Worm (Caenorhabditis elegans): ENCODE results near the gene R05F9.7.

The R05F9.7 gene

DNA sequence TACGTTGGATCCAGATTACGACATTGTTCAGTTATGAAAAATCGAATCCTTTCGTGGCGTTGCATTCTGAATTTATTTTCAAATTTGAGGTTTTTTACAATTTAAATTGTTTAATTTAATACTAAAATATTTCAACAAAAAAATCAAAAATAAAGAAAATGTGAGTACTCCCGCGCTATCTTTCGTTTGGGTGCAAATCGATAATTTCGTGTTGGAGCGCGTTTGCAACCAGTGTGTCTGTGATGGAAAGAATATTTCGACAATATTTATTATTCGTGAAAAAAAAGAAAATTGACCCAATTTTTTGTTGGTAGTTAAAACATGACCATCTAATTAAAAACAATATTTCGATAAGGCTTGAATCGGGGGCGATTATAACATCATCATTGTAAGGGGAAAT lies 16.0 kb downstream of the R05F9.7 start, which contains the start of gene R05F9.9:
Gene R05F9.9 (minus strand): TSS at position 66 of the 400 bp plus-strand sequence.
- TF ChIP-seq unc-86 (tag; optimal IDR thresholded peaks at IDR 0.05) (no peak), lin-35 (GFP tag; optimal IDR thresholded peaks at IDR 0.05) (peak; percentile 33 to 67), hlh-4 (tag; optimal IDR thresholded peaks at IDR 0.05) (no peak), snpc-4 (tag; optimal IDR thresholded peaks at IDR 0.05) (no peak), unc-62 (GFP tag; optimal IDR thresholded peaks at IDR 0.05) (no peak), pax-3 (tag; optimal IDR thresholded peaks at IDR 0.05) (no peak), fos-1 (tag; optimal IDR thresholded peaks at IDR 0.05) (no peak), egl-27 (tag; optimal IDR thresholded peaks at IDR 0.05) (no peak), efl-1 (optimal IDR thresholded peaks at IDR 0.05) (peak; percentile 39 to 49), efl-1 (GFP tag; optimal IDR thresholded peaks at IDR 0.05 in 1 of 2) (peak; percentile 66 to 93), C34B4.2 (tag; optimal IDR thresholded peaks at IDR 0.05) (no peak), mef-2 (tag; optimal IDR thresholded peaks at IDR 0.05) (no peak), dpl-1 (GFP tag; optimal IDR thresholded peaks at IDR 0.05) (peak; percentile 24 to 73 (median 28)), swsn-7 (tag; optimal IDR thresholded peaks at IDR 0.05) (no peak), ces-1 (GFP tag; optimal IDR thresholded peaks at IDR 0.05) (no peak), jun-1 (tag; optimal IDR thresholded peaks at IDR 0.05) (no peak), nhr-20 (tag; optimal IDR thresholded peaks at IDR 0.05) (peak; percentile 1), unc-130 (tag; optimal IDR thresholded peaks at IDR 0.05) (no peak), nhr-85 (tag) (peak; percentile 63), elt-3 (tag; optimal IDR thresholded peaks at IDR 0.05) (no peak), ztf-4 (tag; optimal IDR thresholded peaks at IDR 0.05) (no peak), skn-1 (tag; optimal IDR thresholded peaks at IDR 0.05) (peak; percentile 35), vab-15 (tag; optimal IDR thresholded peaks at IDR 0.05) (no peak), ceh-90 (tag; optimal IDR thresholded peaks at IDR 0.05) (no peak), sup-37 (GFP tag; optimal IDR thresholded peaks at IDR 0.05) (no peak), nhr-71 (tag; optimal IDR thresholded peaks at IDR 0.05) (peak; percentile 52), zip-4 (GFP tag; optimal IDR thresholded peaks at IDR 0.05) (no peak), pag-3 (tag; optimal IDR thresholded peaks at IDR 0.05; ENCODE audit: borderline replicate concordance, insufficient read depth) (no peak), lsy-2 (tag; optimal IDR thresholded peaks at IDR 0.05) (peak; percentile 43 to 54), lin-13 (GFP tag; optimal IDR thresholded peaks at IDR 0.05) (no peak), aha-1 (tag; optimal IDR thresholded peaks at IDR 0.05) (no peak), fkh-4 (tag; optimal IDR thresholded peaks at IDR 0.05; ENCODE audit: borderline replicate concordance) (no peak), fkh-10 (GFP tag; optimal IDR thresholded peaks at IDR 0.05) (no peak), ztf-11 (tag; optimal IDR thresholded peaks at IDR 0.05) (no peak), sptf-1 (tag; optimal IDR thresholded peaks at IDR 0.05) (no peak), hpl-2 (GFP tag; optimal IDR thresholded peaks at IDR 0.05) (no peak), sox-4 (tag; optimal IDR thresholded peaks at IDR 0.05) (no peak), aly-2 (tag; optimal IDR thresholded peaks at IDR 0.05) (peak; percentile 24), ceh-82 (tag; optimal IDR thresholded peaks at IDR 0.05) (peak in 1 of 3 experiments; percentile 40), dsc-1 (tag; optimal IDR thresholded peaks at IDR 0.05) (no peak), hlh-17 (GFP tag; optimal IDR thresholded peaks at IDR 0.05; ENCODE audit: borderline replicate concordance) (no peak), isw-1 (GFP tag; IDR thresholded peaks at IDR 0.05) (no peak), Y116A8C.19 (tag; optimal IDR thresholded peaks at IDR 0.05; ENCODE audit: borderline replicate concordance) (no peak), F16B12.6 (tag; optimal IDR thresholded peaks at IDR 0.05) (no peak), elt-2 (tag; optimal IDR thresholded peaks at IDR 0.05) (peak; percentile 71), mdl-1 (tag; optimal IDR thresholded peaks at IDR 0.05) (no peak), C16A3.4 (tag; optimal IDR thresholded peaks at IDR 0.05) (no peak), lin-39 (tag; optimal IDR thresholded peaks at IDR 0.05) (no peak), ceh-63 (GFP tag; optimal IDR thresholded peaks at IDR 0.05) (no peak), tbx-2 (tag; optimal IDR thresholded peaks at IDR 0.05) (peak; percentile 3), C04F5.9 (tag; optimal IDR thresholded peaks at IDR 0.05) (no peak), nhr-90 (tag; optimal IDR thresholded peaks at IDR 0.05; ENCODE audit: poor library complexity) (peak; percentile 4), lir-3 (tag; optimal IDR thresholded peaks at IDR 0.05; ENCODE audit: poor library complexity) (no peak)

All from whole organism, L1 larva.